Fruit fly (Drosophila melanogaster) whole organism, embryonic: ENCODE results near the gene SclB.

Experiments used
- CG1233 ChIP-seq: fragments of 200-800 bp; sonication (Bioruptor generic); optimal IDR thresholded peaks from 4 replicates; lab custom pipeline; 2018; ENCODE audit warnings: missing biosample characterization, mild to moderate bottlenecking, missing genetic modification characterization
- CG14014 ChIP-seq: fragments of 200-800 bp; sonication (Bioruptor generic); IDR thresholded peaks from 2 replicates; pipeline ENCODE4 v1.3.6; 2022; ENCODE audit warnings: missing biosample characterization, missing genetic modification characterization
- CG30431 ChIP-seq: fragments of 200-800 bp; sonication (Bioruptor generic); optimal IDR thresholded peaks from 2 replicates; lab custom pipeline; 2017; ENCODE audit warnings: missing biosample characterization, missing genetic modification characterization
- CG7372 ChIP-seq: fragments of 200-800 bp; sonication (Bioruptor generic); IDR thresholded peaks from 2 replicates; pipeline ENCODE4 v1.3.6; 2022; ENCODE audit warnings: missing biosample characterization, missing genetic modification characterization
- CG9609 ChIP-seq: fragments of 200-800 bp; sonication (Bioruptor generic); optimal IDR thresholded peaks from 3 replicates; lab custom pipeline; 2016; ENCODE audit warnings: missing biosample characterization, missing genetic modification characterization
- h ChIP-seq: fragments of >200 bp; optimal IDR thresholded peaks from 2 replicates; lab custom pipeline; 2017
- lola ChIP-seq, 3 experiments: fragments of >200 bp in 2 of 3; fragments of 200-800 bp in 1 of 3; sonication (Bioruptor generic) in 1 of 3; optimal IDR thresholded peaks; 2 replicates each; lab custom pipeline; 2017 to 2019; ENCODE audit warnings: missing biosample characterization in 3 of 3, missing genetic modification characterization in 3 of 3, mild to moderate bottlenecking in 1 of 3, moderate library complexity in 1 of 3
- pfk ChIP-seq: fragments of 200-800 bp; sonication (Bioruptor generic); optimal IDR thresholded peaks from 2 replicates; lab custom pipeline; 2018; ENCODE audit warnings: missing biosample characterization, mild to moderate bottlenecking, missing genetic modification characterization, moderate library complexity
- pnt ChIP-seq: fragments of 200-800 bp; sonication (Bioruptor generic); optimal IDR thresholded peaks from 3 replicates; lab custom pipeline; 2016; ENCODE audit warnings: missing biosample characterization, missing genetic modification characterization
- tin ChIP-seq: fragments of 200-800 bp; sonication (Bioruptor generic); optimal IDR thresholded peaks from 3 replicates; lab custom pipeline; 2016; ENCODE audit warnings: missing biosample characterization, missing genetic modification characterization

DNA sequence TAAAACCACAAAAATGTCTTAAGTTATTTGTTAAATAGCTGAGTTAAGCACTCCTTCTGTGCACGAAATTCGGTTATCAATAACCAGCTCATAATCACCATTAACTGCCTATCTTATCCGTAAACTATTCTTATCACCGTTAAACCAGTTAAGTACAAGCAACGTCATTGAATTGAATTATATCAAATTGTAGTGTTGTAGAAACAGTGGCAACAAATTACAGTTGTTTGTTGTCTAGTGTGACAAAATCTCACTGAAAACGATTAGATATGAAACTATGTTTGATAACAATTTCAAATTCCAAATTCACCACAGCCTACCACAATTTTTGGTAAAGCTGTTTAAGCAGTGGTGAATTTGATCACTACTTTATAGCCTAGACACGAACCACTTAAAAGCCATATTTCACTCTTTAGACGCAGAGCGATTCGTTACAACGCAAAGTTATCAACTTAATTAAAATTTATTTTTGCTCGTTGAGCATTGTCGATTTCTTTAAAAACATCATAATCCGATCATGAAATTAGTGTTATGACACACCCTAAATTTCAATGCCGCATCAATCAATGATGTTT is 36.1 kb upstream of the SclB start:
- no peak for TF ChIP-seq pnt (GFP tag; lab: Kevin White, UChicago)
- no peak for TF ChIP-seq CG14014 (GFP tag; lab: Robert Waterston, UW)
- TF ChIP-seq CG9609, result no peak
- TF ChIP-seq lola (GFP tag; optimal IDR thresholded peaks at IDR 0.05; lab: Kevin White, UChicago), result no peak
- TF ChIP-seq CG30431, result no peak
- TF ChIP-seq pfk, result no peak
- no peak for TF ChIP-seq h (lab: Kevin White, UChicago)
- no peak for TF ChIP-seq CG1233 (GFP tag; lab: Kevin White, UChicago)
- no peak for TF ChIP-seq CG7372 (GFP tag; lab: Robert Waterston, UW)
- TF ChIP-seq tin (GFP tag; lab: Kevin White, UChicago), result no peak
